Worm (Caenorhabditis elegans): ENCODE results near the gene F28H7.2.

ce11 chrV:10718037-10718436, 29.7 kb upstream of the F28H7.2 start:
- TF ChIP-seq elt-2 (tag; optimal IDR thresholded peaks at IDR 0.05), result no peak
- no peak for TF ChIP-seq xbp-1 (tag; optimal IDR thresholded peaks at IDR 0.05)
- TF ChIP-seq dpl-1 (GFP tag; optimal IDR thresholded peaks at IDR 0.05), result no peak
- no peak for TF ChIP-seq egl-27 (tag; optimal IDR thresholded peaks at IDR 0.05)
- TF ChIP-seq alr-1 (tag; optimal IDR thresholded peaks at IDR 0.05; ENCODE audit: borderline replicate concordance), result no peak
- TF ChIP-seq lin-13 (GFP tag; optimal IDR thresholded peaks at IDR 0.05), result no peak
- no peak for TF ChIP-seq sox-4 (tag; optimal IDR thresholded peaks at IDR 0.05)
- no peak for TF ChIP-seq zag-1 (tag; optimal IDR thresholded peaks at IDR 0.05)
- no peak for TF ChIP-seq nhr-76 (tag; optimal IDR thresholded peaks at IDR 0.05)
- TF ChIP-seq swsn-7 (tag; optimal IDR thresholded peaks at IDR 0.05), result no peak
- no peak for TF ChIP-seq snu-23 (GFP tag; optimal IDR thresholded peaks at IDR 0.05)
- TF ChIP-seq sptf-1 (tag; optimal IDR thresholded peaks at IDR 0.05), result no peak
